Worm (Caenorhabditis elegans) whole organism, dauer: ENCODE data around the gene lmtr-5.

Source experiments
- unc-62 ChIP-seq: sonication (generic microtip); optimal IDR thresholded peaks from 2 replicates; lab custom pipeline; 2017; ENCODE audit warnings: missing biosample characterization, missing genetic modification reagents, missing genetic modification characterization

The lmtr-5 gene

ce11 chrIII:3176775-3177174 is 6.7 kb upstream of the lmtr-5 start:
- TF ChIP-seq unc-62: no peak

DNA sequence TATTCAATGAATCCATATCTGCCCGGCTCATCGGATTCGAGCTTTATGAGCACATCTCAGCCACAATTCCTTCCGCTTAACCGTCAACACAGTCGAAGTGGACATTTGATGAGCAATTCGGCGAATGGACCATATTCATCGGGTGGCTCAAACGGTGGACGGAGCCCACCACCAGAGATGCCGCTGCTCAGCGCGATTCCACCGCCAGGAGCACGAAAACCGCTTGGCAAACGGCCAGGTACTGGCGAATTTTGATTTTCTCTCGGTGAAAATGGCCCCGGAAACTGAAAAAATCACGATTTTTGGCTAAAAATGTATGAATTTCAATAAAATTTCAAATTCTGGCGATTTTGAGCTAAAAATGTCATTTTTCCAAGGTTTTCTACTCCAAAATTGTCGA is 3.6 kb upstream of the lmtr-5 start:
- TF ChIP-seq unc-62: no peak

DNA sequence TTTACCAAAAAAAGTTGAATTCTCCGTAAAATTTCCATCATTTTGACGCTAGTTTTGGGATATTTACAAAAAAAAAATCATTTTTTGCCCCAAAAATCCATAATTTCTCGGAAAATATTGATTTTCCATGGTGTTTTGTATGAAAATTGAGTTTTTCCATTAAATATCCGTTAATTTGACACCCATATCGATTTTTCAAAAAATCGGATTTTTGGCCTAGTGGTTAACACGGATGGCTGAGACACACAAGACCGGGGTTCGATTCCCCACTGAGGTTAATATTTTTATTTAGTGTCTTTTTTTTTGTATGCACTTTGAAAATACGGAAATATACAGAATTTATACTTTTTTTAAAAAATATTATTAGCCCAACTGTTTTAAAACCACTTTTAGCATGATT is 1.8 kb downstream of the lmtr-5 start:
- no peak for TF ChIP-seq unc-62

- no peak for TF ChIP-seq unc-62
Observed at ce11 chrIII:3185980-3186379, 2.5 kb downstream of the lmtr-5 start, which contains the start of gene mks-1. mks-1 (plus strand) TSS chrIII:3186280.

DNA sequence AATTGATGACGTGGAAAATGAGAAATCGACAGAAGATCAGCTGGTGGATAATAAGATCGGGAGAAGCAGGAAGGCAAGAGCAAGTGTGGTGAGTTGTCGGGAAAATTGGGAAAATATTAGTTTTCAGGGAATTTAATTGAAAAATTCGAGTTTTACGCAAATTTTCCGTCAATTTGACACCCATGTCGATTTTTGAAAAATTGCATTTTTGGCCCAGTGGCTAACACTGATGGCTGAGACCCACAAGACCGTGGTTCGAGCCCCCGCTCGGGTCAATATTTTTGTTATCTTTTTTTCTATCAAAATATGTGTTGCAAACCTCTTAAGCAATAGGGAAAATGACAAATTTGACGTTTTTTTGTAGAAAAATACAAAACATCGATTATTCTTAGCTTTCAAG is 5.1 kb downstream of the lmtr-5 start:
- TF ChIP-seq unc-62: no peak

ce11 chrIII:3190660-3191059 is 7.2 kb downstream of the lmtr-5 start:
- TF ChIP-seq unc-62: no peak

DNA sequence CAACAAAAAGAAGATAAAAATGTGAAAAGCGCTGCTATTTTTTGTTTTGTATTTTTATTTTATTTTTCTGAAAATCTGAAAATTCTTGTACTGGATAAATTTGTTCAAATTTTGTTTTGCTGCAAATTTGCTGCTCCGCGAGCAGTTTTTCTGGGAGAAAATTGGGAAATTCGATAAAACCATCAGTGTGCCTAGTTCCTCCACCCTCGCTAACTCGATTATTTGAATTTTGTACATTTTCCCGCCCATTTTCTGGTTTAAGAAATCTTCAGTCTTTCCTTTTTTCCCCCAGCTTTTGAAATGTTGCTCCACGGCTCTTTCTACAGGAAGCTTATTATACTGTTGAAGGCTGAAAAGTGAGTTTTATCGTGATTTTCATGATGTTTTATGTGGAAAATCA is 7.7 kb downstream of the lmtr-5 start, which contains the start of gene R148.8:
Gene R148.8, plus strand, starts transcription at position 301 of the 400 bp plus-strand sequence.
- TF ChIP-seq unc-62: no peak

DNA sequence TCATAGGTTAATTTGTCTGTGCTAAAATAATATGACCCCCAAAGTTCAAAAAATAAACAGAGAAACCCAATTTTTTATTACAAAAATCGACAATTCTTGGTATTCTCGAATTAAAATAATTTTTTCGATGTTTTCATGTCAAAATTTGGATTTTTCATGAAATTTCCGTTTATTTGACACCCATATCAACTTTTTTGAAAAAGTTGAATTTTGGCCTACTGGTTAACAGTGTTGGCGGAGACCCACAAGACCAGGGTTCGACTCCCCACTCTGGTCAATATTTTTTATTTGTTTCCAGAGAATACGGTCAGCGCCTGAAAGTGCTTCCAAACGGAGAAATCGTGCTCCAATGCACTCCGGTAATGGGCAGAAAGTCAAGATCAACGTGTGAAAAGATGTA is 8.3 kb downstream of the lmtr-5 start:
- no peak for TF ChIP-seq unc-62

DNA sequence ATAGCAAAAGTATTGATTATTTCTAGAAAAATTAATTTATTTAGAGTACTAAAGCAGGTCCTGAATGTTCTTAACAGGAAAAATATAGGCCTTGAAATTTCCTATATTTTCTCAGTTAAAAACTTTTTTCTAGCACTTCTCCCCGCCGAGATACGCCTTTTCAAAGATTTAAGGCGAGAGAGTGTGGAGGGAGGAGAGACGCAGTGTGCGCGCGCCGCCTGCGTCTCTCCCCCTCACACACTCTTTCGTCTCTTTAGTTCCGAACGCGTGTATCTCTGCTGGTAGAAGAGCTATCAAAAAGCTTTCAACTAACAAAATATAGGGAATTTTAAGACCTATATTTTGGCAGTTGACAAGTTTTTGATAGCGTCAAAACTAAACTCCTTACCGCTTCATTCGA is 14.4 kb downstream of the lmtr-5 start:
- no peak for TF ChIP-seq unc-62

DNA sequence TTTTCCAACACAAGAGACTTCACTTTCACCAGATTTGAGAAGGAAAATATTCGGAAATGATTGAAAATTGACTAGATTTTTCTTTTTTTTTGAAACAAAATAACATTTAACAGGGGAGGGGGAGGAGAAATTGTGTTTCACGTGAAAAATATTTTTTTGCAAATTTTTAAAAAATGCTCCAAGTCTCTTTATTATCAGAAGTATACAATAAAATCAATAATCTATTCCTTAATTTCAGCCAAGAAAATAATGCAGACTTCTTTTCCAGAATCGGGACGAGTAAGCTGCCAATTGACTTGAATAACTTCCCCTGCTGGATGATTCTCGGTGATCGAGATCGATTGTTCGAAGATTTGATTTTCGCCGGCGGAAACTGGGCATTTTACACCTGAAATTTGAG is 14.8 kb downstream of the lmtr-5 start, which contains the start of gene R148.7:
Gene R148.7, minus strand, starts transcription at position 101 of the 400 bp plus-strand sequence.
- no peak for TF ChIP-seq unc-62

- TF ChIP-seq unc-62: no peak
Observed at ce11 chrIII:3199416-3199815, 15.9 kb downstream of the lmtr-5 start, which contains the start of gene heh-1. heh-1 (minus strand) TSS chrIII:3199516.

- TF ChIP-seq unc-62: no peak
Observed at ce11 chrIII:3200563-3200962, 17.1 kb downstream of the lmtr-5 start.

DNA sequence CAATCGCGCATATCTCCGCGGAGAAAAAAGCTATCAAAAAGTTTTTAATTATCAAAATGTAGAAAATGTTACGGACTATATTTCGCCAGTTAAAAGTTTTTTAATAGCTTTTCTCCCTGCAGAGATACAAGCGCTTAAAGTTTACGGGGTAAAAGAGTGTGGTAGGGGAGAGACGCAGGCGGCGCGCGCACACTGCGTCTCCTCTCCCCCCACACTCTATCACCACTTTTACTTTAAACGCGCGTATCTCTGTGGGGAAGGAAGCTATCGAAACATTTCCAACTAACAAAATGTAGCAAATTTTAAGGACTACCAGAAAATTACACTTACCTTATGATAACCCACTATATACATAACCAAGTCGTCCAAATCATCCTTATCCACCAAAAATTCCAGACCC is 20.1 kb downstream of the lmtr-5 start:
- TF ChIP-seq unc-62: no peak

- no peak for TF ChIP-seq unc-62
Observed at ce11 chrIII:3219050-3219449, 35.6 kb downstream of the lmtr-5 start, which contains the start of gene frm-8. frm-8 (minus strand) TSS chrIII:3219150.

DNA sequence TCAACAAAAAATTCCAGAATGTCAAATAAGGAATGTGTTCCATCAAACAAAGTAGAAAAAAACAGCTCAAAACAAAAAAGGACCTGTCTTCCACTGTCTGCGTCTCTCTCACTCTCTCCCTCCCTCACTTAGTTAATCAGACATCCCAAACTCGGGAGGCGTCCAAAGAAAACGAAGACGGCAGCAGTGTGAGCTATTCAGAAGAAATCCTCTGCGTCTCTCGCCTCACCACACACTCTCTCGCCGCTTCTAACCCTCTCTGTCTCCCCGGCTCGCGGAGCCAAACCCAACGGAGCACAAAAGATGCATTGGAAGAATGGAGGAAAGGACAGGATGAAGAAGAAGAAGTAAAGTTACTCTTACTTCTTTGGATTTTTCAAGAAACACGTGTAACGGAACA is 36.8 kb downstream of the lmtr-5 start:
- no peak for TF ChIP-seq unc-62

- no peak for TF ChIP-seq unc-62
Observed at ce11 chrIII:3222707-3223106, 39.2 kb downstream of the lmtr-5 start.

DNA sequence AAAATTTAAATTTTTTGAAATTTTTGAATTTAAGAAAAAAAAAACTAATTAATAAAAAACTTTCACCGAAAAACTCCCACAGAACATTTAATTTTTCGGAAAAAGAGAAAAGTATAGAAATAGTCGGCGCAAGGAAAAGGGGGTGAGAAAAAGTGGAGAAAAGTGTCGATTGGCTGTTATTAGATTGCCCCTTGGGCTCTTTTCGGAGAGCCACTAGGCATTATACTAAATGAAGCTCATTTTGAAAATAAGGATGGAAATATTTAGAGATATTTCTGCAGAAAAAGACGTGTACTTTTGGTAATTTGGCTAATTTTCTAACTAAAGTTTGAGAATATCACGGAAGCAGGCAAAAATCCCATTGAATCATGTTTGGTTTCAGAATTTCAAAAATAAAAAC is 40.6 kb downstream of the lmtr-5 start:
- TF ChIP-seq unc-62: no peak

DNA sequence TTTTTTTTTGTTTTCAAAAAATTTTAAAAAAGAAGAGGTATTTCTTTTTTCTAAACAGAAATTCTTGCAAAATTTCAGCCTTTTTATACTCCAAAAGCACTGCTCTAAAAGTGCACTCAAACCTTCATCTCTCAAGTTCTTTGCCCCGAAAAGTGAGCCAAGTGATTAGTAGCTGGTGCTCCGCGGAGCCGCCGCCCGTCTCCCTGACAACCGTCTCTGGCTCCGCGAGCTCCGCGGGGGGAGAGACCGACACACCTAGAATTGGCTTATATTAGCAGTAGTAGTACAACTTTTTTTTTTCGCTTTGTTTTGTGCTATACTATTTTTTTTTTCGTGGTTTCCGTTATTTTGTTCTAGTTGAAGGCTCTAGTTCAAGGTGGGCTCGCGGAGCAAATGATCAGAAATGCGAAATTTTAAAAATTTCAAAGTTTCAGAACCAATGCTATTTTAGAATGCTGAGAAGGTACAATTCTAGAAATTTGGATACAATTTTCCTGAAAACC is 49.2 kb downstream of the lmtr-5 start, which contains the start of gene Y53G8AL.1:
Gene Y53G8AL.1, plus strand, starts transcription at position 453 of the 503 bp plus-strand sequence.
- TF ChIP-seq unc-62: no peak
